Worm (Caenorhabditis elegans): ENCODE results near the gene col-166.

Gene col-166

ce11 chrX:6250866-6251265 is 28.9 kb upstream of the col-166 start:
- TF ChIP-seq unc-42 (tag; optimal IDR thresholded peaks at IDR 0.05) (peak; percentile 97), pros-1 (tag; optimal IDR thresholded peaks at IDR 0.05) (no peak), pag-3 (tag; optimal IDR thresholded peaks at IDR 0.05; ENCODE audit: borderline replicate concordance) (no peak), hlh-15 (tag; optimal IDR thresholded peaks at IDR 0.05) (no peak), eyg-1 (tag; optimal IDR thresholded peaks at IDR 0.05) (no peak), unc-55 (GFP tag; optimal IDR thresholded peaks at IDR 0.05) (no peak), npax-4 (tag; optimal IDR thresholded peaks at IDR 0.05) (no peak), ahr-1 (tag; optimal IDR thresholded peaks at IDR 0.05) (no peak), ceh-31 (tag; optimal IDR thresholded peaks at IDR 0.05) (peak; percentile 19), rnt-1 (tag; optimal IDR thresholded peaks at IDR 0.05) (no peak), ceh-48 (tag; optimal IDR thresholded peaks at IDR 0.05) (no peak), elt-4 (tag; optimal IDR thresholded peaks at IDR 0.05) (no peak)

ce11 chrX:6251321-6251720 is 28.5 kb upstream of the col-166 start:
- TF ChIP-seq pqm-1 (tag; optimal IDR thresholded peaks at IDR 0.05) (no peak), fkh-6 (tag; optimal IDR thresholded peaks at IDR 0.05) (no peak), C38D4.7 (GFP tag; optimal IDR thresholded peaks at IDR 0.05) (no peak), pros-1 (tag; optimal IDR thresholded peaks at IDR 0.05) (no peak), hlh-13 (GFP tag; optimal IDR thresholded peaks at IDR 0.05) (no peak), tbx-2 (tag; optimal IDR thresholded peaks at IDR 0.05) (no peak), odd-2 (tag; optimal IDR thresholded peaks at IDR 0.05) (no peak), npax-4 (tag; optimal IDR thresholded peaks at IDR 0.05) (no peak), hlh-8 (tag; optimal IDR thresholded peaks at IDR 0.05) (no peak), unc-3 (GFP tag; conservative IDR thresholded peaks at IDR 0.05) (no peak), unc-3 (tag; optimal IDR thresholded peaks at IDR 0.05) (no peak), tbx-7 (tag; optimal IDR thresholded peaks at IDR 0.05) (no peak), unc-55 (GFP tag; optimal IDR thresholded peaks at IDR 0.05) (no peak), dmd-4 (tag; optimal IDR thresholded peaks at IDR 0.05; ENCODE audit: borderline replicate concordance) (no peak), sox-4 (tag; optimal IDR thresholded peaks at IDR 0.05) (no peak), che-1 (tag; optimal IDR thresholded peaks at IDR 0.05) (no peak), pax-1 (tag; optimal IDR thresholded peaks at IDR 0.05) (no peak)

- peak; percentile 53 for TF ChIP-seq ref-2 (tag; optimal IDR thresholded peaks at IDR 0.05)
- TF ChIP-seq T23F11.4 (GFP tag; optimal IDR thresholded peaks at IDR 0.05), result no peak
- TF ChIP-seq hlh-6 (tag; optimal IDR thresholded peaks at IDR 0.05), result no peak
- peak; percentile 16 for TF ChIP-seq dve-1 (tag; optimal IDR thresholded peaks at IDR 0.05)
- TF ChIP-seq ceh-6 (GFP tag; optimal IDR thresholded peaks at IDR 0.05), result no peak
- peak; percentile 33 for TF ChIP-seq unc-42 (tag; optimal IDR thresholded peaks at IDR 0.05)
- TF ChIP-seq ceh-2 (tag; optimal IDR thresholded peaks at IDR 0.05), result peak; percentile 37
- TF ChIP-seq ceh-18 (tag; optimal IDR thresholded peaks at IDR 0.05), result peak; percentile 38
- TF ChIP-seq ceh-19 (GFP tag; optimal IDR thresholded peaks at IDR 0.05), result no peak
- peak; percentile 83 for TF ChIP-seq ama-1 (optimal IDR thresholded peaks at IDR 0.05)
- no peak for TF ChIP-seq pax-1 (tag; optimal IDR thresholded peaks at IDR 0.05)
- TF ChIP-seq F13H6.1 (tag; optimal IDR thresholded peaks at IDR 0.05), result peak; percentile 10
- TF ChIP-seq nfya-1 (tag; optimal IDR thresholded peaks at IDR 0.05), result peak; percentile 21
- no peak for TF ChIP-seq tbx-2 (tag; optimal IDR thresholded peaks at IDR 0.05)
- TF ChIP-seq ceh-31 (tag; optimal IDR thresholded peaks at IDR 0.05), result peak; percentile 54
- TF ChIP-seq dmd-4 (tag; optimal IDR thresholded peaks at IDR 0.05; ENCODE audit: borderline replicate concordance), result no peak
- TF ChIP-seq hlh-13 (GFP tag; optimal IDR thresholded peaks at IDR 0.05), result peak; percentile 15
- peak; percentile 59 for TF ChIP-seq pros-1 (tag; optimal IDR thresholded peaks at IDR 0.05)
- peak; percentile 37 for TF ChIP-seq gmeb-2 (tag; optimal IDR thresholded peaks at IDR 0.05)
- TF ChIP-seq K09A11.1 (tag; optimal IDR thresholded peaks at IDR 0.05; ENCODE audit: insufficient read depth), result no peak
- TF ChIP-seq ceh-34 (tag; optimal IDR thresholded peaks at IDR 0.05), result peak; percentile 9
- TF ChIP-seq ceh-22 (tag; optimal IDR thresholded peaks at IDR 0.05), result no peak
- TF ChIP-seq rnt-1 (tag; optimal IDR thresholded peaks at IDR 0.05), result peak; percentile 48
- no peak for TF ChIP-seq lin-11 (tag; optimal IDR thresholded peaks at IDR 0.05)
- TF ChIP-seq ets-4 (tag; optimal IDR thresholded peaks at IDR 0.05), result no peak
- TF ChIP-seq fkh-6 (tag; optimal IDR thresholded peaks at IDR 0.05), result peak; percentile 32
Observed at ce11 chrX:6251947-6252617, 27.7 kb upstream of the col-166 start.
